Worm (Caenorhabditis elegans) whole organism, late embryonic: Measurements from ENCODE around the gene srz-24.

Experiments
- ama-1 ChIP-seq: fragments of 150-350 bp; optimal IDR thresholded peaks from 2 replicates; lab custom pipeline; 2014
- ceh-45 ChIP-seq: fragments of 200-800 bp; sonication (Bioruptor generic); IDR thresholded peaks from 2 replicates; pipeline ENCODE4 v1.3.6; 2022; ENCODE audit warnings: missing genetic modification reagents, missing genetic modification characterization, missing compliant biosample characterization
- ceh-9 ChIP-seq: sonication (generic microtip); optimal IDR thresholded peaks from 2 replicates; lab custom pipeline; 2016; ENCODE audit warnings: mild to moderate bottlenecking, missing genetic modification characterization, inconsistent platforms, missing compliant biosample characterization
- hlh-13 ChIP-seq: fragments of 200-800 bp; sonication (Bioruptor generic); optimal IDR thresholded peaks from 2 replicates; lab custom pipeline; 2018; ENCODE audit warnings: mild to moderate bottlenecking, missing genetic modification characterization, missing compliant biosample characterization
- hlh-15 ChIP-seq: sonication (generic microtip); optimal IDR thresholded peaks from 2 replicates; lab custom pipeline; 2016; ENCODE audit warnings: missing genetic modification characterization, missing compliant biosample characterization

DNA sequence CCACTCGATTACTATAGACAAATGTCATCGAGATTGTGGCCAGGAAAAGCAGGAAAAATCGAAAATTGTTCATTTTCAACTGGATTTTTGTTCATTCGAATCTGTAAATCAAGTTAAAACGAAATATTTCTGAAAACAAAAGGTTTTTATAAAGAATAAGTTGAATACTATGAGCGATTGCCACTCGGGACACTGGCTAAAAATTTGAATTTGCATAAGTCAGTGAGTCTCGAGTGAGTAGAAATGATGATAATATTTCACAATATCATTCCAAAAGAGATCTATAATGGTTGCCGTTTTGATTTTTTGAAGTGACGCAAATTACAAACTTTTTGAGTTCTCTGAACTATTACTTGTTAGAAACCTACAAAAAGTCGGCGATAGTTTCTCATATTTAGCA is 39.6 kb upstream of the srz-24 start, which contains the start of gene T28H11.8:
- TF ChIP-seq hlh-13 (GFP tag; lab: Kevin White, UChicago) = no peak
- no peak for TF ChIP-seq ama-1 (lab: Kevin White, UChicago)
- no peak for TF ChIP-seq hlh-15 (tag; lab: Kevin White, UChicago)
- no peak for TF ChIP-seq ceh-45 (GFP tag; lab: Robert Waterston, UW)
- no peak for TF ChIP-seq ceh-9 (tag; lab: Kevin White, UChicago)
